Worm (Caenorhabditis elegans): Measurements from ENCODE around the gene spcs-3.
A peak's percentile ranks its signal among the peaks of the same experiment; 100 is the strongest.

Gene spcs-3

ce11 chrIII:8091408-8091807 is 46.6 kb downstream of the spcs-3 start, which contains the start of gene idi-1:
Gene idi-1, plus strand, starts transcription at chrIII:8091708.
- TF ChIP-seq elt-1 (tag; optimal IDR thresholded peaks at IDR 0.05) (no peak), skn-1 (tag; optimal IDR thresholded peaks at IDR 0.05) (no peak), mbf-1 (tag; optimal IDR thresholded peaks at IDR 0.05) (no peak), sem-4 (tag; optimal IDR thresholded peaks at IDR 0.05) (no peak)

ce11 chrIII:8093079-8093623 is 48.3 kb downstream of the spcs-3 start, which contains the start of gene K06H7.2:
Gene K06H7.2, plus strand, starts transcription at chrIII:8093573.
- peak; percentile 45 for TF ChIP-seq gmeb-1 (tag; optimal IDR thresholded peaks at IDR 0.05)
- no peak for TF ChIP-seq dmd-4 (tag; optimal IDR thresholded peaks at IDR 0.05)
- TF ChIP-seq ztf-4 (tag; optimal IDR thresholded peaks at IDR 0.05) = peak; percentile 3
- TF ChIP-seq nhr-25 (tag; optimal IDR thresholded peaks at IDR 0.05) = peak; percentile 46
- TF ChIP-seq Y55F3AM.14 (GFP tag; optimal IDR thresholded peaks at IDR 0.05) = no peak
- TF ChIP-seq nhr-6 (tag; optimal IDR thresholded peaks at IDR 0.05) = peak; percentile 22
- peak; percentile 83 for TF ChIP-seq unc-55 (GFP tag; optimal IDR thresholded peaks at IDR 0.05)
- TF ChIP-seq blmp-1 (tag; optimal IDR thresholded peaks at IDR 0.05; ENCODE audit: insufficient read depth) = no peak
- TF ChIP-seq nhr-11 (tag; optimal IDR thresholded peaks at IDR 0.05) = no peak
- TF ChIP-seq skn-1 (tag; optimal IDR thresholded peaks at IDR 0.05) = peak; percentile 28
- peak; percentile 65 for TF ChIP-seq mab-5 (tag; optimal IDR thresholded peaks at IDR 0.05)
- peak; percentile 36 for TF ChIP-seq fos-1 (tag; optimal IDR thresholded peaks at IDR 0.05)
- peak; percentile 31 for TF ChIP-seq zag-1 (tag; optimal IDR thresholded peaks at IDR 0.05)
- TF ChIP-seq sem-4 (tag; optimal IDR thresholded peaks at IDR 0.05) = peak; percentile 20
- TF ChIP-seq nhr-129 (tag; optimal IDR thresholded peaks at IDR 0.05) = peak; percentile 76
- peak; percentile 28 for TF ChIP-seq lin-13 (GFP tag; optimal IDR thresholded peaks at IDR 0.05)
- TF ChIP-seq sma-9 (GFP tag; optimal IDR thresholded peaks at IDR 0.05) = no peak
- TF ChIP-seq sma-9 (tag; optimal IDR thresholded peaks at IDR 0.05) = no peak
- TF ChIP-seq nhr-10 (tag; optimal IDR thresholded peaks at IDR 0.05) = no peak
- no peak for TF ChIP-seq mdl-1 (tag; optimal IDR thresholded peaks at IDR 0.05)
- TF ChIP-seq unc-39 (tag; optimal IDR thresholded peaks at IDR 0.05) = no peak
- TF ChIP-seq crh-2 (tag; optimal IDR thresholded peaks at IDR 0.05) = peak; percentile 74
- no peak for TF ChIP-seq ztf-11 (tag; optimal IDR thresholded peaks at IDR 0.05)
- no peak for TF ChIP-seq nhr-77 (tag; optimal IDR thresholded peaks at IDR 0.05)
- no peak for TF ChIP-seq ama-1 (optimal IDR thresholded peaks at IDR 0.05)
- peak; percentile 63 to 85 for TF ChIP-seq lsy-2 (tag; optimal IDR thresholded peaks at IDR 0.05)
- peak; percentile 95 for TF ChIP-seq C34F6.9 (tag; optimal IDR thresholded peaks at IDR 0.05)
